Fruit fly (Drosophila melanogaster): ENCODE results near the gene CG14689.

CG14689 gene

DNA sequence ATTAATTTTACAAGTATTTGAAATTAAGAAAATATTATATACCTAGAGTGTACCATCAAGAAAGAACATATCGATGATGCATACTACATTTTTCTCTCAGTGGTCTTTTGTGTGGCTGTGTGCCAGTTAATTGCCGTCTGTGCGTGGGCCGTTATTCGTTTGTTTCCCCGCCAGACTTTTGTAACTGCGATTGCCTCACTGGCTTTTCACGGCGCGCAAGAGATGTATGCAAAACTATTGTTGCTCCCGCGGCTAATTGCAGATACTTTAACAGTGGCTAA lies 29.4 kb downstream of the CG14689 start (continued):
- TF ChIP-seq ftz-f1 (GFP tag; optimal IDR thresholded peaks at IDR 0.05) (no peak), C15 (GFP tag; IDR thresholded peaks at IDR 0.05) (no peak), btn (GFP tag; optimal IDR thresholded peaks at IDR 0.05) (no peak), CG1647 (GFP tag; optimal IDR thresholded peaks at IDR 0.05) (no peak), scrt (GFP tag; optimal IDR thresholded peaks at IDR 0.05) (no peak), CG5180 (GFP tag; optimal IDR thresholded peaks at IDR 0.05) (no peak), CG3281 (GFP tag; optimal IDR thresholded peaks at IDR 0.05) (peak; percentile 32), CG15514 (GFP tag; optimal IDR thresholded peaks at IDR 0.05) (no peak), PHDP (tag; optimal IDR thresholded peaks at IDR 0.05) (peak; percentile 19), sna (GFP tag; IDR thresholded peaks at IDR 0.05; ENCODE audit: partially characterized antibody) (no peak), chif (GFP tag; optimal IDR thresholded peaks at IDR 0.05) (no peak), Taf1 (GFP tag; IDR thresholded peaks at IDR 0.05) (no peak), Dfd (GFP tag; optimal IDR thresholded peaks at IDR 0.05) (no peak), phol (tag; optimal IDR thresholded peaks at IDR 0.05) (peak; percentile 49), CG6683 (GFP tag; optimal IDR thresholded peaks at IDR 0.05) (no peak), CG43689 (GFP tag; IDR thresholded peaks at IDR 0.05) (no peak), Nf-YA (GFP tag; IDR thresholded peaks at IDR 0.05) (peak; percentile 77), schlank (tag; optimal IDR thresholded peaks at IDR 0.05) (no peak), CG15269 (tag; optimal IDR thresholded peaks at IDR 0.05) (peak; percentile 44), CG2712 (tag; optimal IDR thresholded peaks at IDR 0.05) (peak; percentile 47), toy (GFP tag; IDR thresholded peaks at IDR 0.05) (0 out of 2 replicates have a peak, but pooled peaks have one; percentile 42), seq (GFP tag; IDR thresholded peaks at IDR 0.05) (peak; percentile 70), aop (GFP tag; IDR thresholded peaks at IDR 0.05) (no peak), pzg (GFP tag; optimal IDR thresholded peaks at IDR 0.05) (no peak), E2f1 (GFP tag; IDR thresholded peaks at IDR 0.05) (peak; percentile 66), CG7271 (tag; optimal IDR thresholded peaks at IDR 0.05) (no peak), CG9437 (GFP tag; optimal IDR thresholded peaks at IDR 0.05) (no peak), CG6765 (GFP tag; optimal IDR thresholded peaks at IDR 0.05) (no peak), sens (GFP tag) (no peak), pfk (GFP tag; optimal IDR thresholded peaks at IDR 0.05) (no peak), psq (GFP tag; optimal IDR thresholded peaks at IDR 0.05) (no peak), CG10274 (GFP tag; optimal IDR thresholded peaks at IDR 0.05) (no peak), Hmx (GFP tag; optimal IDR thresholded peaks at IDR 0.05) (no peak), Ets65A (GFP tag) (no peak), bowl (GFP tag; IDR thresholded peaks at IDR 0.05) (peak; percentile 46; the same call in 1 of the 2 replicates), hth (optimal IDR thresholded peaks at IDR 0.05) (no peak), Hey (tag; optimal IDR thresholded peaks at IDR 0.05) (no peak), CG9797 (GFP tag; optimal IDR thresholded peaks at IDR 0.05) (no peak), nom (GFP tag; optimal IDR thresholded peaks at IDR 0.05) (no peak), insv (GFP tag; optimal IDR thresholded peaks at IDR 0.05) (no peak), wor (GFP tag; IDR thresholded peaks at IDR 0.05) (peak; percentile 52), ttk (GFP tag; IDR thresholded peaks at IDR 0.05) (peak; percentile 59; the same call in 1 of the 2 replicates), CG14667 (GFP tag; IDR thresholded peaks at IDR 0.05) (peak; percentile 46; the same call in 1 of the 2 replicates), CG14860 (GFP tag; IDR thresholded peaks at IDR 0.05; ENCODE audit: partially characterized antibody) (no peak), Elba2 (GFP tag; optimal IDR thresholded peaks at IDR 0.05) (no peak), eve (GFP tag; optimal IDR thresholded peaks at IDR 0.05) (no peak), Oli (tag; optimal IDR thresholded peaks at IDR 0.05) (peak; percentile 10), CG4360 (GFP tag; IDR thresholded peaks at IDR 0.05) (0 out of 2 replicates have a peak, but pooled peaks have one; percentile 36), CG5953 (GFP tag; IDR thresholded peaks at IDR 0.05) (peak; percentile 47; the same call in 1 of the 2 replicates), gce (GFP tag; IDR thresholded peaks at IDR 0.05) (peak; percentile 75; the same call in 1 of the 3 replicates), Antp (GFP tag; optimal IDR thresholded peaks at IDR 0.05) (no peak), CG2116 (GFP tag; optimal IDR thresholded peaks at IDR 0.05) (no peak), shn (GFP tag; optimal IDR thresholded peaks at IDR 0.05) (no peak)

All from whole organism, embryonic.